Worm (Caenorhabditis elegans) whole organism, mixed stage, embryonic: ENCODE measurements around the gene srw-121.

Experiments used
- ceh-39 ChIP-seq: fragments of 150-350 bp; optimal IDR thresholded peaks from 2 replicates; lab custom pipeline; 2014; ENCODE audit warnings: missing biosample characterization, missing genetic modification characterization
- nhr-12 ChIP-seq: fragments of 150-350 bp; optimal IDR thresholded peaks from 2 replicates; lab custom pipeline; 2014; ENCODE audit warnings: missing biosample characterization, missing genetic modification characterization
- unc-39 ChIP-seq: fragments of 150-350 bp; optimal IDR thresholded peaks from 2 replicates; lab custom pipeline; 2014; ENCODE audit warnings: missing biosample characterization, missing genetic modification characterization

DNA sequence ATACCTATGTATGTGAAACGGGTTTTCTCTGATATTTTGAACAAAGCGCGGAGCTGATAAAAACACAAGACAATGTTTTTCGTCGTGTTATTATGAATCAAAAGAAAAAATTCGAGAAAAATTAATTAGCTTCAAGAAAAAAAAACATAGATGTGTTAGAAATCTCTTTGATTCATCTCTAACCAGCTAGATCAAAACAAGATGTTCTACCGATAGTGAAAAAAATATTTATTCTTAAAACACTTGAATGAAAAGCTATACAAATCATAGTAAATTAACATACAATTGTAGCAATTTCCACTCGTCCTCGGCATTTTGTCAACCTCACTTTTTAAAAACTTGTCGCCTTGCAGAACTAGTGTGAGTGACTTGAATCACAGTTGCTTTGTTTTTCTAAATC lies 49.1 kb downstream of the srw-121 start:
- TF ChIP-seq unc-39 (tag; lab: Kevin White, UChicago) (no peak), nhr-12 (no peak), ceh-39 (tag; lab: Kevin White, UChicago) (no peak)
